Fruit fly (Drosophila melanogaster): ENCODE results near the gene CG9592.
A peak's percentile ranks its signal among the peaks of the same experiment; 100 is the strongest.

Gene CG9592

dm6 chr3L:14552925-14553239, 35.3 kb downstream of the CG9592 start (continued):
- TF ChIP-seq chif (GFP tag; optimal IDR thresholded peaks at IDR 0.05), result peak in 1 of 2 experiments; percentile 48
- TF ChIP-seq wek (GFP tag; optimal IDR thresholded peaks at IDR 0.05), result peak; percentile 2
- TF ChIP-seq dm (GFP tag; optimal IDR thresholded peaks at IDR 0.05), result no peak
- peak; percentile 9 for TF ChIP-seq nmo (GFP tag; optimal IDR thresholded peaks at IDR 0.05)
- 0 out of 2 replicates have a peak, but pooled peaks have one; percentile 15 for TF ChIP-seq ara (GFP tag; IDR thresholded peaks at IDR 0.05)
- TF ChIP-seq Trl (optimal IDR thresholded peaks at IDR 0.05), result no peak
- TF ChIP-seq Trl (GFP tag; optimal IDR thresholded peaks at IDR 0.05), result peak; percentile 4
- no peak for TF ChIP-seq Tbp (GFP tag; optimal IDR thresholded peaks at IDR 0.05)
- TF ChIP-seq eve (GFP tag; optimal IDR thresholded peaks at IDR 0.05), result peak in 1 of 2 experiments; percentile 34
- peak; percentile 15 for TF ChIP-seq Oli (tag; optimal IDR thresholded peaks at IDR 0.05)

- TF ChIP-seq amos (GFP tag; IDR thresholded peaks at IDR 0.05; ENCODE audit: partially characterized antibody) (no peak), mirr (GFP tag; optimal IDR thresholded peaks at IDR 0.05) (peak; percentile 78), exex (tag; optimal IDR thresholded peaks at IDR 0.05) (peak; percentile 81), CG11695 (GFP tag; IDR thresholded peaks at IDR 0.05) (0 out of 3 replicates have a peak, but pooled peaks have one; percentile 9), Nf-YC (tag; optimal IDR thresholded peaks at IDR 0.05) (peak; percentile 2), Ada2b (GFP tag; IDR thresholded peaks at IDR 0.05) (no peak), CG6765 (GFP tag; optimal IDR thresholded peaks at IDR 0.05) (no peak), Elba2 (GFP tag; optimal IDR thresholded peaks at IDR 0.05) (no peak), chinmo (GFP tag; IDR thresholded peaks at IDR 0.05; ENCODE audit: partially characterized antibody) (peak; percentile 87; the same call in 2 of the 4 replicates), sd (tag; optimal IDR thresholded peaks at IDR 0.05) (peak; percentile 50), sug (tag; optimal IDR thresholded peaks at IDR 0.05) (peak; percentile 91), CG34376 (GFP tag; optimal IDR thresholded peaks at IDR 0.05) (peak; percentile 48), Vsx1 (GFP tag; optimal IDR thresholded peaks at IDR 0.05) (peak; percentile 11), HmgD (GFP tag; optimal IDR thresholded peaks at IDR 0.05) (no peak), CG10543 (GFP tag; optimal IDR thresholded peaks at IDR 0.05) (peak; percentile 35), tgo (GFP tag; IDR thresholded peaks at IDR 0.05) (no peak), Pdp1 (GFP tag; optimal IDR thresholded peaks at IDR 0.05) (peak in 1 of 2 experiments; percentile 78), Hand (GFP tag; optimal IDR thresholded peaks at IDR 0.05) (no peak), cwo (GFP tag; optimal IDR thresholded peaks at IDR 0.05) (peak; percentile 94), CG8388 (GFP tag; optimal IDR thresholded peaks at IDR 0.05) (no peak), CG13624 (GFP tag; optimal IDR thresholded peaks at IDR 0.05) (peak; percentile 56), bowl (GFP tag; IDR thresholded peaks at IDR 0.05) (no peak), CG18599 (GFP tag; optimal IDR thresholded peaks at IDR 0.05) (peak; percentile 23), CG43689 (GFP tag; IDR thresholded peaks at IDR 0.05) (no peak), Ets65A (GFP tag) (peak; percentile 3), croc (GFP tag; conservative IDR thresholded peaks at IDR 0.05) (no peak), CG11456 (GFP tag; IDR thresholded peaks at IDR 0.05) (no peak), CG7987 (GFP tag; optimal IDR thresholded peaks at IDR 0.05) (peak; percentile 83), cad (GFP tag; optimal IDR thresholded peaks at IDR 0.05) (no peak), CG13775 (GFP tag; optimal IDR thresholded peaks at IDR 0.05) (no peak), yki (optimal IDR thresholded peaks at IDR 0.05) (no peak), sc (optimal IDR thresholded peaks at IDR 0.05) (no peak), sc (GFP tag; optimal IDR thresholded peaks at IDR 0.05) (no peak), seq (GFP tag; IDR thresholded peaks at IDR 0.05) (no peak), fu2 (GFP tag; optimal IDR thresholded peaks at IDR 0.05) (no peak), ERR (GFP tag; optimal IDR thresholded peaks at IDR 0.05) (peak; percentile 4), CG16863 (GFP tag; optimal IDR thresholded peaks at IDR 0.05) (no peak), BtbVII (GFP tag; optimal IDR thresholded peaks at IDR 0.05) (peak; percentile 6), GATAe (GFP tag; conservative IDR thresholded peaks at IDR 0.05) (peak; percentile 52), CG12769 (tag; optimal IDR thresholded peaks at IDR 0.05) (peak; percentile 70), sens (GFP tag) (peak; percentile 35), CTCF (GFP tag; optimal IDR thresholded peaks at IDR 0.05) (peak; percentile 47)
Observed at dm6 chr3L:14553891-14554303, 36.3 kb downstream of the CG9592 start.

All from whole organism, embryonic.